Fruit fly (Drosophila melanogaster): ENCODE data around the gene CG17121.

DNA sequence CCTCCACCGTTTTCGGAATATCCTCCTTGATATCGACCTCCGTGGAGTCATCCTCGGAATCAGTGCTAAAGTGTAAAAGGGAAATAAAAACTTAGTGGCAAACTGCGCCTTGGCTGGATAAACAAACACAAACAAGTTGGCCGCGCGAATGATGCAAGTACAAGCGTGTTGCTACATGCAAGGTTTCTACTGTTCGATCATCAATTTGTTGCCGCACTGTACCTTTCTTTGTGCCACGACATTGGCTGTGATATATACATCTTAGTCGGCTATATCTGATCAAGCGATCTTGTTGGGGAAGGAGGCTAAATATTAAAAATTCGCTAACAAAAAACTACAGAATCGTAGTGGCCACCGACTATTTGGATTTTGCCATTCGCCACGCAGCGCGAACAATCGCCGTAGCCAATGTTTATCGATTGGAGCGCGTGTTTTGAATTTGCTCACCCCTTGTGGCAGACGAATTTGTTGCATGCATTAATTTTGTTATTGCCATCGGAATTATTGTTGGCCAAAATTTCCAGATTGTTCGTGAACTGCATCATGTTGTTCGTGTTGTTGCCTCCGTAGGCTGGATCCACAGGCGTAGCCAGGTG, 5.2 kb upstream of the CG17121 start:
- TF ChIP-seq CG8478 (optimal IDR thresholded peaks at IDR 0.05) (no peak), pan (optimal IDR thresholded peaks at IDR 0.05) (no peak), EcR (GFP tag; optimal IDR thresholded peaks at IDR 0.05) (no peak)
